Worm (Caenorhabditis elegans): ENCODE measurements around the gene B0294.1.

B0294.1 gene

ce11 chrX:1860422-1860821, 36.7 kb downstream of the B0294.1 start, which contains the start of gene T26C11.8:
Gene T26C11.8 (plus strand): TSS chrX:1860722.
- TF ChIP-seq C34B4.2 (tag; optimal IDR thresholded peaks at IDR 0.05) (no peak), ets-5 (GFP tag; IDR thresholded peaks at IDR 0.05) (no peak), unc-86 (tag; optimal IDR thresholded peaks at IDR 0.05) (no peak), dsc-1 (tag; optimal IDR thresholded peaks at IDR 0.05) (no peak), sup-37 (GFP tag; optimal IDR thresholded peaks at IDR 0.05) (no peak), xbp-1 (tag; optimal IDR thresholded peaks at IDR 0.05) (no peak), rnt-1 (tag; optimal IDR thresholded peaks at IDR 0.05) (no peak), tbx-2 (tag; optimal IDR thresholded peaks at IDR 0.05) (no peak), blmp-1 (tag; optimal IDR thresholded peaks at IDR 0.05) (no peak), pax-3 (tag; optimal IDR thresholded peaks at IDR 0.05) (no peak), nhr-85 (tag) (no peak), Y116A8C.19 (tag; optimal IDR thresholded peaks at IDR 0.05; ENCODE audit: borderline replicate concordance) (no peak), mdl-1 (tag; optimal IDR thresholded peaks at IDR 0.05) (no peak), nhr-47 (tag; optimal IDR thresholded peaks at IDR 0.05) (no peak), snu-23 (GFP tag; optimal IDR thresholded peaks at IDR 0.05) (no peak), ces-1 (GFP tag; optimal IDR thresholded peaks at IDR 0.05) (no peak), grh-1 (GFP tag; IDR thresholded peaks at IDR 0.05) (no peak), alr-1 (tag; optimal IDR thresholded peaks at IDR 0.05; ENCODE audit: borderline replicate concordance) (no peak), nhr-11 (tag; optimal IDR thresholded peaks at IDR 0.05) (no peak)

ce11 chrX:1858616-1859015, 38.5 kb downstream of the B0294.1 start:
- TF ChIP-seq mdl-1 (tag; optimal IDR thresholded peaks at IDR 0.05) (peak in 1 of 2 experiments; percentile 62), C04F5.9 (tag; optimal IDR thresholded peaks at IDR 0.05) (peak; percentile 1), unc-98 (GFP tag; IDR thresholded peaks at IDR 0.05) (0 out of 2 replicates have a peak, but pooled peaks have one; percentile 14), elt-2 (tag; optimal IDR thresholded peaks at IDR 0.05) (peak; percentile 15), nhr-85 (tag) (peak; percentile 60), fkh-8 (tag; optimal IDR thresholded peaks at IDR 0.05) (peak; percentile 9), dsc-1 (tag; optimal IDR thresholded peaks at IDR 0.05) (peak; percentile 69), lin-39 (tag; optimal IDR thresholded peaks at IDR 0.05) (no peak), grh-1 (GFP tag; IDR thresholded peaks at IDR 0.05) (peak; percentile 48), Y116A8C.19 (tag; optimal IDR thresholded peaks at IDR 0.05; ENCODE audit: borderline replicate concordance) (no peak), C16A3.4 (tag; optimal IDR thresholded peaks at IDR 0.05) (peak; percentile 24), lsy-2 (tag; optimal IDR thresholded peaks at IDR 0.05) (peak; percentile 41 to 45), ztf-11 (tag; optimal IDR thresholded peaks at IDR 0.05) (peak in 1 of 2 experiments; percentile 55), sptf-1 (tag; optimal IDR thresholded peaks at IDR 0.05) (no peak), snu-23 (GFP tag; optimal IDR thresholded peaks at IDR 0.05) (peak; percentile 84), nhr-12 (tag; optimal IDR thresholded peaks at IDR 0.05) (no peak), nhr-90 (tag; optimal IDR thresholded peaks at IDR 0.05; ENCODE audit: poor library complexity) (peak; percentile 79), nhr-84 (tag; optimal IDR thresholded peaks at IDR 0.05) (no peak), nhr-77 (tag; optimal IDR thresholded peaks at IDR 0.05) (peak; percentile 25), C34B4.2 (tag; optimal IDR thresholded peaks at IDR 0.05) (no peak), lin-15B (tag; optimal IDR thresholded peaks at IDR 0.05) (no peak), mab-9 (GFP tag; IDR thresholded peaks at IDR 0.05) (no peak), fkh-4 (tag; optimal IDR thresholded peaks at IDR 0.05; ENCODE audit: borderline replicate concordance) (no peak), egl-13 (tag; optimal IDR thresholded peaks at IDR 0.05) (peak; percentile 19), vab-15 (tag; optimal IDR thresholded peaks at IDR 0.05) (no peak), aha-1 (tag; optimal IDR thresholded peaks at IDR 0.05) (no peak), nhr-47 (tag; optimal IDR thresholded peaks at IDR 0.05) (peak; percentile 79), nhr-19 (GFP tag; conservative IDR thresholded peaks at IDR 0.05) (peak; percentile 73), unc-30 (tag; optimal IDR thresholded peaks at IDR 0.05) (no peak), lir-3 (tag; optimal IDR thresholded peaks at IDR 0.05; ENCODE audit: poor library complexity) (peak; percentile 15), efl-1 (optimal IDR thresholded peaks at IDR 0.05) (peak; percentile 20 to 31), efl-1 (GFP tag; optimal IDR thresholded peaks at IDR 0.05 in 1 of 2) (peak; percentile 0 to 93), lin-35 (GFP tag; optimal IDR thresholded peaks at IDR 0.05) (peak; percentile 24 to 73), aly-2 (tag; optimal IDR thresholded peaks at IDR 0.05) (no peak), blmp-1 (tag; optimal IDR thresholded peaks at IDR 0.05) (no peak), swsn-7 (tag; optimal IDR thresholded peaks at IDR 0.05) (peak; percentile 56), nhr-20 (tag; optimal IDR thresholded peaks at IDR 0.05) (peak; percentile 66), ceh-90 (tag; optimal IDR thresholded peaks at IDR 0.05) (no peak), unc-86 (tag; optimal IDR thresholded peaks at IDR 0.05) (peak; percentile 20), skn-1 (tag; optimal IDR thresholded peaks at IDR 0.05) (peak; percentile 79), isw-1 (GFP tag; IDR thresholded peaks at IDR 0.05) (peak; percentile 10; the same call in 1 of the 2 replicates), irx-1 (tag; optimal IDR thresholded peaks at IDR 0.05) (peak; percentile 43)

Measured in whole organism, L1 larva.